Worm (Caenorhabditis elegans): Measurements from ENCODE around the gene snx-13.

Gene snx-13

ce11 chrIV:17053261-17053660, 34.0 kb downstream of the snx-13 start, which contains the start of gene Y116A8C.23:
Gene Y116A8C.23 (plus strand): TSS chrIV:17053561.
- no peak for TF ChIP-seq zag-1 (tag; optimal IDR thresholded peaks at IDR 0.05)
- no peak for TF ChIP-seq mdl-1 (tag; optimal IDR thresholded peaks at IDR 0.05)
- no peak for TF ChIP-seq hmg-1.1 (GFP tag; IDR thresholded peaks at IDR 0.05)
- no peak for TF ChIP-seq rbr-2 (tag; optimal IDR thresholded peaks at IDR 0.05)
- TF ChIP-seq lim-7 (GFP tag; IDR thresholded peaks at IDR 0.05) = no peak
- TF ChIP-seq Y75B8A.6 (GFP tag; IDR thresholded peaks at IDR 0.05) = no peak
- no peak for TF ChIP-seq arid-1 (GFP tag; conservative IDR thresholded peaks at IDR 0.05)
- TF ChIP-seq egl-27 (tag; optimal IDR thresholded peaks at IDR 0.05) = no peak
- TF ChIP-seq T26A8.4 (GFP tag; IDR thresholded peaks at IDR 0.05) = no peak
- TF ChIP-seq mes-2 (tag; optimal IDR thresholded peaks at IDR 0.05; ENCODE audit: poor library complexity, severe bottlenecking) = no peak

ce11 chrIV:17048257-17048656, 39.0 kb downstream of the snx-13 start, which contains the start of gene athp-3:
Gene athp-3 (minus strand): TSS chrIV:17048357.
- no peak for TF ChIP-seq nhr-11 (tag; optimal IDR thresholded peaks at IDR 0.05)
- TF ChIP-seq cey-2 (tag; optimal IDR thresholded peaks at IDR 0.05; ENCODE audit: borderline replicate concordance, insufficient read depth) = no peak
- no peak for TF ChIP-seq gei-8 (GFP tag; optimal IDR thresholded peaks at IDR 0.05)
- no peak for TF ChIP-seq ces-1 (GFP tag; optimal IDR thresholded peaks at IDR 0.05)
- TF ChIP-seq lin-39 (tag; optimal IDR thresholded peaks at IDR 0.05) = no peak
- no peak for TF ChIP-seq tra-1 (GFP tag; IDR thresholded peaks at IDR 0.05)
- no peak for TF ChIP-seq ztf-7 (tag; optimal IDR thresholded peaks at IDR 0.05)
- no peak for TF ChIP-seq ZK546.5 (tag; optimal IDR thresholded peaks at IDR 0.05)
- no peak for TF ChIP-seq arid-1 (GFP tag; conservative IDR thresholded peaks at IDR 0.05)
- TF ChIP-seq zip-2 (tag; optimal IDR thresholded peaks at IDR 0.05) = no peak
- TF ChIP-seq ztf-11 (tag; optimal IDR thresholded peaks at IDR 0.05) = no peak

ce11 chrIV:17045691-17046090, 41.5 kb downstream of the snx-13 start, which contains the start of gene clec-195:
Gene clec-195 (minus strand): TSS chrIV:17045791.
- TF ChIP-seq ceh-28 (tag; optimal IDR thresholded peaks at IDR 0.05) (no peak), fos-1 (tag; optimal IDR thresholded peaks at IDR 0.05) (no peak), tag-97 (GFP tag; IDR thresholded peaks at IDR 0.05) (no peak), unc-62 (GFP tag; optimal IDR thresholded peaks at IDR 0.05 in 1 of 2) (no peak), unc-62 (tag; optimal IDR thresholded peaks at IDR 0.05) (no peak), unc-39 (tag; optimal IDR thresholded peaks at IDR 0.05) (no peak), lin-1 (GFP tag; IDR thresholded peaks at IDR 0.05) (no peak), zag-1 (tag; optimal IDR thresholded peaks at IDR 0.05) (no peak), php-3 (GFP tag; IDR thresholded peaks at IDR 0.05) (no peak), snpc-4 (tag; optimal IDR thresholded peaks at IDR 0.05) (no peak), ceh-82 (tag; optimal IDR thresholded peaks at IDR 0.05) (no peak), daf-8 (GFP tag; IDR thresholded peaks at IDR 0.05) (no peak), skn-1 (tag; optimal IDR thresholded peaks at IDR 0.05) (no peak), ZK546.5 (tag; optimal IDR thresholded peaks at IDR 0.05) (no peak), nhr-42 (GFP tag; IDR thresholded peaks at IDR 0.05) (no peak)

- no peak for TF ChIP-seq cey-2 (tag; optimal IDR thresholded peaks at IDR 0.05; ENCODE audit: borderline replicate concordance, insufficient read depth)
- no peak for TF ChIP-seq F26F4.8 (GFP tag; conservative IDR thresholded peaks at IDR 0.05)
- no peak for TF ChIP-seq snpc-1.2 (GFP tag; IDR thresholded peaks at IDR 0.05)
- no peak for TF ChIP-seq zfp-3 (GFP tag; conservative IDR thresholded peaks at IDR 0.05)
- no peak for TF ChIP-seq madf-9 (GFP tag; conservative IDR thresholded peaks at IDR 0.05)
- TF ChIP-seq fkh-10 (GFP tag; optimal IDR thresholded peaks at IDR 0.05) = no peak
Observed at ce11 chrIV:17040618-17041017, 46.6 kb downstream of the snx-13 start, which contains the start of gene Y116A8C.20. Gene Y116A8C.20 (plus strand): TSS chrIV:17040918.

Measured in whole organism, L4 larva.